Fruit fly (Drosophila melanogaster) whole organism, embryonic: ENCODE data around the gene MtnE.

Experiments
- BtbVII ChIP-seq: fragments of 200-800 bp; sonication (Bioruptor generic); optimal IDR thresholded peaks from 3 replicates; lab custom pipeline; 2017; ENCODE audit warnings: missing biosample characterization, mild to moderate bottlenecking, missing genetic modification characterization
- CG10209 ChIP-seq: fragments of 200-800 bp; sonication (Bioruptor generic); optimal IDR thresholded peaks from 3 replicates; lab custom pipeline; 2017; ENCODE audit warnings: missing biosample characterization, mild to moderate bottlenecking, missing genetic modification characterization, missing genetic modification reagents
- CG10274 ChIP-seq: fragments of 200-800 bp; sonication (Bioruptor generic); optimal IDR thresholded peaks from 3 replicates; lab custom pipeline; 2017; ENCODE audit warnings: missing biosample characterization, mild to moderate bottlenecking, missing genetic modification characterization
- CG11723 ChIP-seq: fragments of 200-800 bp; sonication (Bioruptor generic); optimal IDR thresholded peaks from 2 replicates; lab custom pipeline; 2017; ENCODE audit warnings: missing biosample characterization, mild to moderate bottlenecking, missing genetic modification characterization
- CG13287 ChIP-seq: fragments of 200-800 bp; sonication (Bioruptor generic); IDR thresholded peaks from 2 replicates; pipeline ENCODE4 v1.3.6; 2022; ENCODE audit warnings: missing biosample characterization, missing genetic modification characterization; ENCODE audit not compliant: partially characterized antibody
- CG15696 ChIP-seq: fragments of 200-800 bp; sonication (Bioruptor generic); optimal IDR thresholded peaks from 2 replicates; lab custom pipeline; 2019; ENCODE audit warnings: missing biosample characterization, mild to moderate bottlenecking, missing genetic modification characterization, moderate library complexity
- CG2116 ChIP-seq: fragments of 200-800 bp; sonication (Bioruptor generic); optimal IDR thresholded peaks from 3 replicates; lab custom pipeline; 2018; ENCODE audit warnings: missing biosample characterization, mild to moderate bottlenecking, missing genetic modification characterization
- CG2199 ChIP-seq: fragments of 200-800 bp; sonication (Bioruptor generic); IDR thresholded peaks from 3 replicates; pipeline ENCODE4 v1.3.6; 2022; ENCODE audit warnings: missing biosample characterization, missing genetic modification characterization
- CG33557 ChIP-seq: fragments of 200-800 bp; sonication (Bioruptor generic); optimal IDR thresholded peaks from 2 replicates; lab custom pipeline; 2019; ENCODE audit warnings: missing biosample characterization, mild to moderate bottlenecking, missing genetic modification characterization, moderate library complexity
- CG34376 ChIP-seq: fragments of 200-800 bp; sonication (Bioruptor generic); optimal IDR thresholded peaks from 2 replicates; lab custom pipeline; 2018; ENCODE audit warnings: missing biosample characterization, mild to moderate bottlenecking, missing genetic modification characterization
- CG34422 ChIP-seq: fragments of 200-800 bp; sonication (Bioruptor generic); IDR thresholded peaks from 3 replicates; pipeline ENCODE4 v1.3.6; 2022; ENCODE audit warnings: missing biosample characterization, missing genetic modification characterization
- CG3847 ChIP-seq: fragments of 200-800 bp; sonication (Bioruptor generic); IDR thresholded peaks from 2 replicates; pipeline ENCODE4 v1.3.6; 2022; ENCODE audit warnings: missing biosample characterization, missing genetic modification characterization
- CG4282 ChIP-seq: fragments of 200-800 bp; sonication (Bioruptor generic); optimal IDR thresholded peaks from 2 replicates; lab custom pipeline; 2016; ENCODE audit warnings: missing biosample characterization, missing genetic modification characterization
- CG4404 ChIP-seq: fragments of 200-800 bp; sonication (Bioruptor generic); IDR thresholded peaks from 2 replicates; pipeline ENCODE4 v1.3.6; 2022; ENCODE audit warnings: missing biosample characterization, missing genetic modification characterization
- CG5180 ChIP-seq: fragments of 200-800 bp; sonication (Bioruptor generic); optimal IDR thresholded peaks from 3 replicates; lab custom pipeline; 2017; ENCODE audit warnings: missing biosample characterization, missing genetic modification characterization, mild to moderate bottlenecking, moderate library complexity, missing genetic modification reagents
- CG7928 ChIP-seq: fragments of 200-800 bp; sonication (Bioruptor generic); optimal IDR thresholded peaks from 2 replicates; lab custom pipeline; 2017; ENCODE audit warnings: missing biosample characterization, mild to moderate bottlenecking, missing genetic modification characterization
- CG9932 ChIP-seq: fragments of 200-800 bp; sonication (Bioruptor generic); IDR thresholded peaks from 2 replicates; pipeline ENCODE4 v1.3.6; 2022; ENCODE audit warnings: missing biosample characterization, missing genetic modification characterization
- Dip3 ChIP-seq: fragments of 200-800 bp; sonication (Bioruptor generic); optimal IDR thresholded peaks from 3 replicates; lab custom pipeline; 2016; ENCODE audit warnings: missing biosample characterization, missing genetic modification characterization
- Drgx ChIP-seq: fragments of 200-800 bp; sonication (Bioruptor generic); IDR thresholded peaks from 2 replicates; pipeline ENCODE4 v1.3.6; 2022; ENCODE audit warnings: missing biosample characterization, missing genetic modification characterization
- Fer1 ChIP-seq: fragments of 200-800 bp; sonication (Bioruptor generic); optimal IDR thresholded peaks from 2 replicates; lab custom pipeline; 2017; ENCODE audit warnings: missing biosample characterization, mild to moderate bottlenecking, missing genetic modification characterization
- Fer3 ChIP-seq: fragments of 200-800 bp; sonication (Bioruptor generic); optimal IDR thresholded peaks from 2 replicates; lab custom pipeline; 2018; ENCODE audit warnings: missing biosample characterization, mild to moderate bottlenecking, missing genetic modification characterization, moderate library complexity
- Mad ChIP-seq: fragments of 200-800 bp; sonication (Bioruptor generic); optimal IDR thresholded peaks from 2 replicates; lab custom pipeline; 2016; ENCODE audit warnings: missing biosample characterization, missing genetic modification characterization
- NfI ChIP-seq: fragments of 200-800 bp; sonication (Bioruptor generic); optimal IDR thresholded peaks from 3 replicates; lab custom pipeline; 2018; ENCODE audit warnings: missing biosample characterization, mild to moderate bottlenecking, missing genetic modification characterization, moderate library complexity
- Oaz ChIP-seq: fragments of 200-800 bp; sonication (Bioruptor generic); IDR thresholded peaks from 2 replicates; pipeline ENCODE4 v1.3.6; 2022; ENCODE audit warnings: missing biosample characterization, missing genetic modification characterization
- Sin3A ChIP-seq: fragments of >200 bp; optimal IDR thresholded peaks from 2 replicates; lab custom pipeline; 2018
- Six4 ChIP-seq: fragments of 200-800 bp; sonication (Bioruptor generic); optimal IDR thresholded peaks from 2 replicates; lab custom pipeline; 2016; ENCODE audit warnings: missing biosample characterization, missing genetic modification characterization
- Sry-δ ChIP-seq: fragments of 200-800 bp; sonication (Bioruptor generic); optimal IDR thresholded peaks from 2 replicates; lab custom pipeline; 2016; ENCODE audit warnings: missing biosample characterization, missing genetic modification characterization
- Stat92E ChIP-seq, 3 experiments: fragments of >200 bp in 2 of 3; fragments of 200-800 bp in 1 of 3; sonication (Bioruptor generic) in 1 of 3; optimal IDR thresholded peaks; 2 replicates each; lab custom pipeline; 2017 to 2019; ENCODE audit warnings: missing biosample characterization in 3 of 3, missing genetic modification characterization in 3 of 3, mild to moderate bottlenecking in 1 of 3, moderate library complexity in 1 of 3
- YL-1 ChIP-seq: fragments of 200-800 bp; sonication (Bioruptor generic); optimal IDR thresholded peaks from 3 replicates; lab custom pipeline; 2017; ENCODE audit warnings: missing biosample characterization, mild to moderate bottlenecking, missing genetic modification characterization
- ap ChIP-seq: fragments of 200-800 bp; sonication (Bioruptor generic); IDR thresholded peaks from 2 replicates; pipeline ENCODE4 v1.3.6; 2022; ENCODE audit warnings: missing biosample characterization, missing genetic modification characterization
- ash1 ChIP-seq: fragments of 200-800 bp; sonication (Bioruptor generic); optimal IDR thresholded peaks from 2 replicates; lab custom pipeline; 2018; ENCODE audit warnings: missing biosample characterization, mild to moderate bottlenecking, missing genetic modification characterization
- bcd ChIP-seq: fragments of 200-800 bp; sonication (Bioruptor generic); optimal IDR thresholded peaks from 2 replicates; lab custom pipeline; 2017; ENCODE audit warnings: missing biosample characterization, mild to moderate bottlenecking, missing genetic modification characterization
- bowl ChIP-seq: fragments of 200-800 bp; sonication (Bioruptor generic); IDR thresholded peaks from 2 replicates; pipeline ENCODE4 v1.3.6; 2022; ENCODE audit warnings: missing biosample characterization, missing genetic modification characterization
- br ChIP-seq: fragments of >200 bp; optimal IDR thresholded peaks from 2 replicates; lab custom pipeline; 2017
- cas ChIP-seq: fragments of 200-800 bp; sonication (Bioruptor generic); IDR thresholded peaks from 2 replicates; pipeline ENCODE4 v1.3.6; 2022; ENCODE audit warnings: missing biosample characterization, missing genetic modification characterization
- ci ChIP-seq: fragments of 200-800 bp; sonication (Bioruptor generic); IDR thresholded peaks from 3 replicates; pipeline ENCODE4 v1.3.6; 2022; ENCODE audit warnings: missing biosample characterization, missing genetic modification characterization
- dan ChIP-seq: fragments of 200-800 bp; sonication (Bioruptor generic); IDR thresholded peaks from 2 replicates; pipeline ENCODE4 v1.3.6; 2022; ENCODE audit warnings: missing biosample characterization, missing genetic modification characterization
- gce ChIP-seq: fragments of 200-800 bp; sonication (Bioruptor generic); IDR thresholded peaks from 3 replicates; pipeline ENCODE4 v1.3.6; 2022; ENCODE audit warnings: missing biosample characterization, missing genetic modification characterization
- gt ChIP-seq: fragments of 200-800 bp; sonication (Bioruptor generic); IDR thresholded peaks from 2 replicates; pipeline ENCODE4 v1.3.6; 2022; ENCODE audit warnings: missing biosample characterization, missing genetic modification characterization
- hkb ChIP-seq, 2 experiments: fragments of 200-800 bp in 1 of 2; fragments of >200 bp in 1 of 2; sonication (Bioruptor generic) in 1 of 2; IDR thresholded peaks in 1 of 2; optimal IDR thresholded peaks in 1 of 2; 2 replicates each; pipeline versions ENCODE4 v1.3.6 to Lab custom; 2017 to 2022; ENCODE audit warnings: missing biosample characterization in 1 of 2, missing genetic modification characterization in 1 of 2
- lmd ChIP-seq: fragments of 200-800 bp; sonication (Bioruptor generic); IDR thresholded peaks from 2 replicates; pipeline ENCODE4 v1.3.6; 2022; ENCODE audit warnings: missing biosample characterization, missing genetic modification characterization
- lov ChIP-seq, 2 experiments: fragments of 200-800 bp in 1 of 2; fragments of >200 bp in 1 of 2; sonication (Bioruptor generic) in 1 of 2; IDR thresholded peaks in 1 of 2; optimal IDR thresholded peaks in 1 of 2; 2 replicates in 1 of 2; 3 replicates in 1 of 2; pipeline versions ENCODE4 v1.3.6 to Lab custom; 2017 to 2022; ENCODE audit warnings: missing biosample characterization in 1 of 2, missing genetic modification characterization in 1 of 2
- mld ChIP-seq: fragments of 200-800 bp; sonication (Bioruptor generic); IDR thresholded peaks from 3 replicates; pipeline ENCODE4 v1.3.6; 2022; ENCODE audit warnings: missing biosample characterization, missing genetic modification characterization; ENCODE audit not compliant: partially characterized antibody
- p53 ChIP-seq: fragments of 200-800 bp; sonication (Bioruptor generic); optimal IDR thresholded peaks from 2 replicates; lab custom pipeline; 2016; ENCODE audit warnings: missing biosample characterization, missing genetic modification characterization
- row ChIP-seq: fragments of 200-800 bp; sonication (Bioruptor generic); IDR thresholded peaks from 3 replicates; pipeline ENCODE4 v1.3.6; 2022; ENCODE audit warnings: missing biosample characterization, missing genetic modification characterization
- salm ChIP-seq: fragments of 200-800 bp; sonication (Bioruptor generic); optimal IDR thresholded peaks from 2 replicates; lab custom pipeline; 2018; ENCODE audit warnings: missing biosample characterization, mild to moderate bottlenecking, missing genetic modification characterization
- scrt ChIP-seq: fragments of 200-800 bp; sonication (Bioruptor generic); optimal IDR thresholded peaks from 2 replicates; lab custom pipeline; 2018; ENCODE audit warnings: missing biosample characterization, mild to moderate bottlenecking, missing genetic modification characterization, moderate library complexity
- slou ChIP-seq: fragments of 200-800 bp; sonication (Bioruptor generic); optimal IDR thresholded peaks from 3 replicates; lab custom pipeline; 2016; ENCODE audit warnings: missing biosample characterization, missing genetic modification characterization
- tna ChIP-seq: fragments of 200-800 bp; sonication (Bioruptor generic); IDR thresholded peaks from 2 replicates; pipeline ENCODE4 v1.3.6; 2022; ENCODE audit warnings: missing biosample characterization, missing genetic modification characterization; ENCODE audit not compliant: partially characterized antibody

MtnE gene

dm6 chr3R:20556281-20557113 lies 22.0 kb upstream of the MtnE start (continued):
- no peak for TF ChIP-seq CG5180 (GFP tag; lab: Kevin White, UChicago)
- no peak for TF ChIP-seq p53 (GFP tag; lab: Kevin White, UChicago)
- peak; percentile 83 for TF ChIP-seq BtbVII (GFP tag; lab: Kevin White, UChicago)
- TF ChIP-seq CG15696 (tag; lab: Kevin White, UChicago): peak; percentile 11
- peak; percentile 68 for TF ChIP-seq scrt (GFP tag; lab: Kevin White, UChicago)
- peak; percentile 90 for TF ChIP-seq CG9932 (GFP tag; lab: Robert Waterston, UW)
- no peak for TF ChIP-seq Stat92E (GFP tag; optimal IDR thresholded peaks at IDR 0.05; lab: Kevin White, UChicago)
- TF ChIP-seq ci (GFP tag; lab: Robert Waterston, UW): no peak
- TF ChIP-seq Fer3 (tag; lab: Kevin White, UChicago): peak; percentile 82
- no peak for TF ChIP-seq hkb (optimal IDR thresholded peaks at IDR 0.05; lab: Kevin White, UChicago)
- TF ChIP-seq hkb (GFP tag; IDR thresholded peaks at IDR 0.05; lab: Robert Waterston, UW): peak; percentile 75
- TF ChIP-seq CG11723 (GFP tag; lab: Kevin White, UChicago): peak; percentile 26
- peak; percentile 87 for TF ChIP-seq row (GFP tag; lab: Robert Waterston, UW)
- 0 out of 3 replicates have a peak, but pooled peaks have one; percentile 24 for TF ChIP-seq gce
- no peak for TF ChIP-seq br (lab: Kevin White, UChicago)
- TF ChIP-seq Sry-δ (GFP tag; lab: Kevin White, UChicago): no peak
- no peak for TF ChIP-seq dan (GFP tag; lab: Robert Waterston, UW)
- no peak for TF ChIP-seq Sin3A (lab: Kevin White, UChicago)
- TF ChIP-seq Dip3: peak; percentile 73
- peak; percentile 37 for TF ChIP-seq Six4 (GFP tag; lab: Kevin White, UChicago)
- TF ChIP-seq CG13287 (GFP tag; lab: Robert Waterston, UW): no peak
- TF ChIP-seq CG2199 (GFP tag; lab: Robert Waterston, UW): no peak
- TF ChIP-seq Mad (GFP tag; lab: Kevin White, UChicago): peak; percentile 3
- TF ChIP-seq bowl (GFP tag; lab: Robert Waterston, UW): peak; percentile 43; the same call in 1 of the 2 replicates
- TF ChIP-seq CG34376 (GFP tag; lab: Kevin White, UChicago): no peak
- no peak for TF ChIP-seq CG2116 (GFP tag; lab: Kevin White, UChicago)
- peak; percentile 4 for TF ChIP-seq CG7928 (GFP tag; lab: Kevin White, UChicago)
- peak; percentile 65 for TF ChIP-seq CG10209 (GFP tag; lab: Kevin White, UChicago)
- TF ChIP-seq lmd (GFP tag; lab: Robert Waterston, UW): peak; percentile 84
- peak; percentile 61 for TF ChIP-seq CG4404
- TF ChIP-seq bcd (GFP tag; lab: Kevin White, UChicago): peak; percentile 70
- TF ChIP-seq CG3847 (GFP tag; lab: Robert Waterston, UW): peak; percentile 63
- no peak for TF ChIP-seq mld (GFP tag; lab: Robert Waterston, UW)
- no peak for TF ChIP-seq CG4282
- TF ChIP-seq CG33557 (GFP tag; lab: Kevin White, UChicago): no peak
- peak; percentile 66 for TF ChIP-seq Fer1 (GFP tag; lab: Kevin White, UChicago)
- TF ChIP-seq Oaz: peak; percentile 39; the same call in 1 of the 2 replicates
- no peak for TF ChIP-seq tna (GFP tag; lab: Robert Waterston, UW)
- TF ChIP-seq cas (GFP tag; lab: Robert Waterston, UW): peak; percentile 77
- TF ChIP-seq NfI (GFP tag; lab: Kevin White, UChicago): peak; percentile 21
- TF ChIP-seq CG34422: peak; percentile 78
- no peak for TF ChIP-seq salm
- no peak for TF ChIP-seq ash1 (GFP tag; lab: Kevin White, UChicago)
- peak; percentile 74 for TF ChIP-seq Drgx (GFP tag; lab: Robert Waterston, UW)
- TF ChIP-seq ap (GFP tag; lab: Robert Waterston, UW): peak; percentile 66
- TF ChIP-seq gt (GFP tag; lab: Robert Waterston, UW): 0 out of 2 replicates have a peak, but pooled peaks have one; percentile 20
- no peak for TF ChIP-seq slou (GFP tag; lab: Kevin White, UChicago)
- TF ChIP-seq CG10274 (GFP tag; lab: Kevin White, UChicago): no peak
- TF ChIP-seq YL-1 (GFP tag; lab: Kevin White, UChicago): no peak
- TF ChIP-seq lov (optimal IDR thresholded peaks at IDR 0.05; lab: Kevin White, UChicago): no peak
- no peak for TF ChIP-seq lov (GFP tag; IDR thresholded peaks at IDR 0.05; lab: Robert Waterston, UW)
